Fruit fly (Drosophila melanogaster) whole organism, prepupa: ENCODE measurements around the gene BtbVII.

ENCODE experiments used
- Blimp-1 ChIP-seq: fragments of 200-800 bp; sonication (Bioruptor generic); optimal IDR thresholded peaks from 3 replicates; lab custom pipeline; 2017; ENCODE audit warnings: missing biosample characterization, missing genetic modification characterization, mild to moderate bottlenecking, moderate library complexity, missing genetic modification reagents
- CG10631 ChIP-seq: fragments of 200-800 bp; sonication (Bioruptor generic); optimal IDR thresholded peaks from 2 replicates; lab custom pipeline; 2016; ENCODE audit warnings: missing biosample characterization, missing genetic modification characterization
- CG10669 ChIP-seq: fragments of 200-800 bp; sonication (Bioruptor generic); optimal IDR thresholded peaks from 3 replicates; lab custom pipeline; 2018; ENCODE audit warnings: missing biosample characterization, mild to moderate bottlenecking, missing genetic modification characterization, moderate library complexity
- CG11762 ChIP-seq: fragments of 200-800 bp; sonication (Bioruptor generic); optimal IDR thresholded peaks from 3 replicates; lab custom pipeline; 2016; ENCODE audit warnings: missing biosample characterization, missing genetic modification characterization; ENCODE audit not compliant: insufficient read depth
- CG11902 ChIP-seq: fragments of 200-800 bp; sonication (Bioruptor generic); optimal IDR thresholded peaks from 3 replicates; lab custom pipeline; 2016; ENCODE audit warnings: missing biosample characterization, missing genetic modification characterization
- CG15336 ChIP-seq: fragments of 200-800 bp; sonication (Bioruptor generic); IDR thresholded peaks from 2 replicates; pipeline ENCODE4 v1.3.6; 2022; ENCODE audit warnings: missing biosample characterization, missing genetic modification characterization
- CG1621 ChIP-seq: fragments of 200-800 bp; sonication (Bioruptor generic); optimal IDR thresholded peaks from 3 replicates; lab custom pipeline; 2018; ENCODE audit warnings: missing biosample characterization, mild to moderate bottlenecking, missing genetic modification characterization
- CG16779 ChIP-seq: fragments of 200-800 bp; sonication (Bioruptor generic); optimal IDR thresholded peaks from 3 replicates; lab custom pipeline; 2017; ENCODE audit warnings: missing biosample characterization, mild to moderate bottlenecking, missing genetic modification characterization
- CG3032 ChIP-seq: fragments of 200-800 bp; optimal IDR thresholded peaks from 2 replicates; lab custom pipeline; 2019; ENCODE audit warnings: missing biosample characterization, mild to moderate bottlenecking, missing genetic modification characterization, moderate library complexity
- CG31627 ChIP-seq: fragments of 200-800 bp; sonication (Bioruptor generic); optimal IDR thresholded peaks from 3 replicates; lab custom pipeline; 2016; ENCODE audit warnings: missing biosample characterization, missing genetic modification characterization
- CG32006 ChIP-seq: fragments of 200-800 bp; sonication (Bioruptor generic); optimal IDR thresholded peaks from 3 replicates; lab custom pipeline; 2017; ENCODE audit warnings: missing biosample characterization, mild to moderate bottlenecking, missing genetic modification characterization
- CG34406 ChIP-seq: fragments of 200-800 bp; sonication (Bioruptor generic); optimal IDR thresholded peaks from 3 replicates; lab custom pipeline; 2016; ENCODE audit warnings: missing biosample characterization, missing genetic modification characterization
- CG3919 ChIP-seq: fragments of 200-800 bp; sonication (Bioruptor generic); optimal IDR thresholded peaks from 3 replicates; lab custom pipeline; 2016; ENCODE audit warnings: missing biosample characterization, missing genetic modification characterization
- CG4318 ChIP-seq: fragments of 200-800 bp; sonication (Bioruptor generic); optimal IDR thresholded peaks from 3 replicates; lab custom pipeline; 2017; ENCODE audit warnings: missing biosample characterization, mild to moderate bottlenecking, missing genetic modification characterization
- CG6808 ChIP-seq: fragments of 200-800 bp; sonication (Bioruptor generic); optimal IDR thresholded peaks from 3 replicates; lab custom pipeline; 2017; ENCODE audit warnings: missing biosample characterization, missing genetic modification characterization, mild to moderate bottlenecking, moderate library complexity, missing genetic modification reagents
- CG6854 ChIP-seq: fragments of 200-800 bp; sonication (Bioruptor generic); optimal IDR thresholded peaks from 2 replicates; lab custom pipeline; 2017; ENCODE audit warnings: missing biosample characterization, mild to moderate bottlenecking, missing genetic modification characterization
- CG7368 ChIP-seq: fragments of 200-800 bp; sonication (Bioruptor generic); optimal IDR thresholded peaks from 3 replicates; lab custom pipeline; 2016; ENCODE audit warnings: missing biosample characterization, missing genetic modification characterization
- CG8119 ChIP-seq: fragments of 200-800 bp; sonication (Bioruptor generic); IDR thresholded peaks from 3 replicates; pipeline ENCODE4 v1.3.6; 2022; ENCODE audit warnings: missing biosample characterization, missing genetic modification characterization
- CG8319 ChIP-seq: fragments of 200-800 bp; sonication (Bioruptor generic); optimal IDR thresholded peaks from 3 replicates; lab custom pipeline; 2016; ENCODE audit warnings: missing biosample characterization, missing genetic modification characterization
- CG9139 ChIP-seq: fragments of 200-800 bp; sonication (Bioruptor generic); optimal IDR thresholded peaks from 3 replicates; lab custom pipeline; 2017; ENCODE audit warnings: missing biosample characterization, mild to moderate bottlenecking, missing genetic modification characterization
- Eip75B ChIP-seq: fragments of 200-800 bp; sonication (Bioruptor generic); optimal IDR thresholded peaks from 3 replicates; lab custom pipeline; 2016; ENCODE audit warnings: missing biosample characterization, missing genetic modification characterization
- Eip78C ChIP-seq: fragments of 200-800 bp; sonication (Bioruptor generic); peaks from one replicate; lab custom pipeline; 2016; ENCODE audit warnings: missing biosample characterization, missing genetic modification characterization
- Ets21C ChIP-seq: fragments of 200-800 bp; sonication (Bioruptor generic); optimal IDR thresholded peaks from 3 replicates; lab custom pipeline; 2016; ENCODE audit warnings: missing biosample characterization, missing genetic modification characterization
- Gug ChIP-seq: fragments of 200-800 bp; sonication (Bioruptor generic); IDR thresholded peaks from 2 replicates; pipeline ENCODE4 v1.3.6; 2022; ENCODE audit warnings: missing biosample characterization, missing genetic modification characterization
- Hr39 ChIP-seq: fragments of 200-800 bp; sonication (Bioruptor generic); optimal IDR thresholded peaks from 2 replicates; lab custom pipeline; 2016; ENCODE audit warnings: missing biosample characterization, missing genetic modification characterization
- Hr4 ChIP-seq: fragments of 200-800 bp; sonication (Bioruptor generic); optimal IDR thresholded peaks from 3 replicates; lab custom pipeline; 2016; ENCODE audit warnings: missing biosample characterization, missing genetic modification characterization
- Lpt ChIP-seq: fragments of 200-800 bp; sonication (Bioruptor generic); optimal IDR thresholded peaks from 3 replicates; lab custom pipeline; 2016; ENCODE audit warnings: missing biosample characterization, missing genetic modification characterization
- OdsH ChIP-seq: fragments of 200-800 bp; sonication (Bioruptor generic); optimal IDR thresholded peaks from 3 replicates; lab custom pipeline; 2016; ENCODE audit warnings: missing biosample characterization, missing genetic modification characterization
- Smox ChIP-seq: fragments of 200-800 bp; sonication (Bioruptor generic); optimal IDR thresholded peaks from 3 replicates; lab custom pipeline; 2016; ENCODE audit warnings: missing biosample characterization, missing genetic modification characterization
- Sox102F ChIP-seq: fragments of 200-800 bp; sonication (Bioruptor generic); optimal IDR thresholded peaks from 2 replicates; lab custom pipeline; 2016; ENCODE audit warnings: missing biosample characterization, mild to moderate bottlenecking, missing genetic modification characterization
- Sox14 ChIP-seq: fragments of 200-800 bp; sonication (Bioruptor generic); optimal IDR thresholded peaks from 3 replicates; lab custom pipeline; 2016; ENCODE audit warnings: missing biosample characterization, missing genetic modification characterization
- Sox15 ChIP-seq: fragments of 200-800 bp; sonication (Bioruptor generic); optimal IDR thresholded peaks from 3 replicates; lab custom pipeline; 2016; ENCODE audit warnings: missing biosample characterization, missing genetic modification characterization
- achi ChIP-seq: fragments of 200-800 bp; sonication (Bioruptor generic); optimal IDR thresholded peaks from 3 replicates; lab custom pipeline; 2016; ENCODE audit warnings: missing biosample characterization, missing genetic modification characterization
- acj6 ChIP-seq: fragments of 200-800 bp; sonication (Bioruptor generic); optimal IDR thresholded peaks from 3 replicates; lab custom pipeline; 2016; ENCODE audit warnings: missing biosample characterization, missing genetic modification characterization
- cyc ChIP-seq: fragments of 200-800 bp; sonication (Bioruptor generic); optimal IDR thresholded peaks from 3 replicates; lab custom pipeline; 2016; ENCODE audit warnings: missing biosample characterization, missing genetic modification characterization
- dac ChIP-seq: fragments of 200-800 bp; sonication (Bioruptor generic); optimal IDR thresholded peaks from 2 replicates; lab custom pipeline; 2017; ENCODE audit warnings: missing biosample characterization, mild to moderate bottlenecking, missing genetic modification characterization
- dsx ChIP-seq: fragments of 200-800 bp; optimal IDR thresholded peaks from 3 replicates; lab custom pipeline; 2019; ENCODE audit warnings: missing biosample characterization, mild to moderate bottlenecking, missing genetic modification characterization, moderate library complexity; ENCODE audit not compliant: poor library complexity, severe bottlenecking
- esn ChIP-seq: fragments of 200-800 bp; sonication (Bioruptor generic); optimal IDR thresholded peaks from 2 replicates; lab custom pipeline; 2016; ENCODE audit warnings: missing biosample characterization, mild to moderate bottlenecking, missing genetic modification characterization, moderate library complexity
- fd59A ChIP-seq: fragments of 200-800 bp; sonication (Bioruptor generic); optimal IDR thresholded peaks from 2 replicates; lab custom pipeline; 2017; ENCODE audit warnings: missing biosample characterization, mild to moderate bottlenecking, missing genetic modification characterization, missing genetic modification reagents
- fd85E ChIP-seq: fragments of 200-800 bp; sonication (Bioruptor generic); optimal IDR thresholded peaks from 3 replicates; lab custom pipeline; 2016; ENCODE audit warnings: missing biosample characterization, missing genetic modification characterization
- fkh ChIP-seq: fragments of 200-800 bp; sonication (Bioruptor generic); optimal IDR thresholded peaks from 3 replicates; lab custom pipeline; 2017; ENCODE audit warnings: missing biosample characterization, mild to moderate bottlenecking, missing genetic modification characterization, moderate library complexity
- lz ChIP-seq: fragments of 200-800 bp; sonication (Bioruptor generic); optimal IDR thresholded peaks from 3 replicates; lab custom pipeline; 2016; ENCODE audit warnings: missing biosample characterization, missing genetic modification characterization
- net ChIP-seq: fragments of 200-800 bp; sonication (Bioruptor generic); optimal IDR thresholded peaks from 3 replicates; lab custom pipeline; 2016; ENCODE audit warnings: missing biosample characterization, missing genetic modification characterization
- salr ChIP-seq, 2 experiments: fragments of 200-800 bp; sonication (Bioruptor generic); optimal IDR thresholded peaks; 3 replicates each; lab custom pipeline; 2016 to 2018; ENCODE audit warnings: missing biosample characterization in 2 of 2, missing genetic modification characterization in 2 of 2, mild to moderate bottlenecking in 1 of 2
- spab ChIP-seq: fragments of 200-800 bp; sonication (Bioruptor generic); optimal IDR thresholded peaks from 2 replicates; lab custom pipeline; 2017; ENCODE audit warnings: missing biosample characterization, mild to moderate bottlenecking, missing genetic modification characterization, missing genetic modification reagents
- ss ChIP-seq, 2 experiments: fragments of 200-800 bp; sonication (Bioruptor generic); optimal IDR thresholded peaks; 2 replicates in 1 of 2; 3 replicates in 1 of 2; lab custom pipeline; 2017 to 2018; ENCODE audit warnings: mild to moderate bottlenecking in 2 of 2, missing biosample characterization in 2 of 2, missing genetic modification characterization in 2 of 2, moderate library complexity in 1 of 2
- svp ChIP-seq: fragments of 200-800 bp; sonication (Bioruptor generic); peaks from one replicate; lab custom pipeline; 2016; ENCODE audit warnings: missing biosample characterization, missing genetic modification characterization
- topi ChIP-seq: fragments of 200-800 bp; sonication (Bioruptor generic); optimal IDR thresholded peaks from 3 replicates; lab custom pipeline; 2016; ENCODE audit warnings: missing biosample characterization, missing genetic modification characterization
- vri ChIP-seq: fragments of 200-800 bp; sonication (Bioruptor generic); optimal IDR thresholded peaks from 3 replicates; lab custom pipeline; 2016; ENCODE audit warnings: missing biosample characterization, mild to moderate bottlenecking, missing genetic modification characterization

The BtbVII gene

DNA sequence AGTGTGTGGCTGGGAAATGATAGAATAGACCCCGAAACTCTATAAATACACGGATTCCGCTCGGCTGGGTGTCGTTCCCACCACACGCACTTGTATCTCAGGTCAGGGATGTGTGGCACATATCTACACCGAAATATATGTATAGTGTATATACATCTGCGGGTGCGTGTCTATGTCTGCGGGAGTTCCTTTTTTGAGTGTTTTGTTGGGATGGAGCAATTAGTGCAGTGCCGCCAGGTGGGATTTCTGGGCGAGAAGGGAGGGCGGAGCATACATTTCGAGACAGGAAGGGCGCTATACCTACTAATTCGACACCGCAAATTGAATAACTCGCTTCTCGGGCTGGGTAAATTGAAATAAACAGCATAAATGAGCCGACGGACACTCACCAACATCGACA lies 22.0 kb upstream of the BtbVII start:
- TF ChIP-seq ss (GFP tag; optimal IDR thresholded peaks at IDR 0.05; lab: Kevin White, UChicago) (peak in 1 of 2 experiments; percentile 10), svp (GFP tag; lab: Kevin White, UChicago) (peak; percentile 44), CG4318 (GFP tag; lab: Kevin White, UChicago) (no peak), CG9139 (GFP tag; lab: Kevin White, UChicago) (no peak)

- peak; percentile 44 to 49 for TF ChIP-seq ss (GFP tag; optimal IDR thresholded peaks at IDR 0.05; lab: Kevin White, UChicago)
- peak; percentile 64 for TF ChIP-seq Eip75B (GFP tag; lab: Kevin White, UChicago)
- TF ChIP-seq spab (GFP tag; lab: Kevin White, UChicago) = no peak
- peak; percentile 20; the same call in 1 of the 2 replicates for TF ChIP-seq CG15336 (GFP tag; lab: Robert Waterston, UW)
- TF ChIP-seq OdsH (GFP tag; lab: Kevin White, UChicago) = no peak
- TF ChIP-seq CG34406 (GFP tag; lab: Kevin White, UChicago) = no peak
- peak; percentile 16 for TF ChIP-seq Hr39 (GFP tag; lab: Kevin White, UChicago)
- TF ChIP-seq Hr4 (GFP tag; lab: Kevin White, UChicago) = no peak
- peak; percentile 87 for TF ChIP-seq Eip78C (GFP tag; lab: Kevin White, UChicago)
- no peak for TF ChIP-seq CG32006
- TF ChIP-seq esn (GFP tag; lab: Kevin White, UChicago) = peak; percentile 65
- TF ChIP-seq Sox102F (GFP tag; lab: Kevin White, UChicago) = peak; percentile 53
- no peak for TF ChIP-seq fd59A (GFP tag; lab: Kevin White, UChicago)
- TF ChIP-seq vri (GFP tag; lab: Kevin White, UChicago) = peak; percentile 30
- no peak for TF ChIP-seq Blimp-1 (GFP tag; lab: Kevin White, UChicago)
- TF ChIP-seq Lpt = no peak
- peak in 1 of 2 experiments; percentile 8 for TF ChIP-seq salr (GFP tag; optimal IDR thresholded peaks at IDR 0.05; lab: Kevin White, UChicago)
- TF ChIP-seq Smox = no peak
- TF ChIP-seq dac = peak; percentile 0
- TF ChIP-seq Sox14 (GFP tag; lab: Kevin White, UChicago) = peak; percentile 78
- TF ChIP-seq svp (GFP tag; lab: Kevin White, UChicago) = no peak
- TF ChIP-seq lz = peak; percentile 56
- peak; percentile 88 for TF ChIP-seq CG1621 (tag; lab: Kevin White, UChicago)
- TF ChIP-seq CG10669 (GFP tag; lab: Kevin White, UChicago) = peak; percentile 6
- peak; percentile 72 for TF ChIP-seq dsx
- no peak for TF ChIP-seq CG11902
- peak; percentile 21 for TF ChIP-seq CG3032 (tag; lab: Kevin White, UChicago)
- TF ChIP-seq CG31627 (GFP tag; lab: Kevin White, UChicago) = peak; percentile 27
- no peak for TF ChIP-seq fd85E (GFP tag; lab: Kevin White, UChicago)
- no peak for TF ChIP-seq Gug (GFP tag; lab: Robert Waterston, UW)
- TF ChIP-seq CG3919 (GFP tag; lab: Kevin White, UChicago) = peak; percentile 38
- peak; percentile 38 for TF ChIP-seq fkh
- peak; percentile 54 for TF ChIP-seq CG6854
- no peak for TF ChIP-seq Sox15 (GFP tag; lab: Kevin White, UChicago)
- TF ChIP-seq CG7368 = no peak
- TF ChIP-seq CG16779 (tag; lab: Kevin White, UChicago) = peak; percentile 29
- TF ChIP-seq acj6 (GFP tag; lab: Kevin White, UChicago) = no peak
- TF ChIP-seq CG4318 (GFP tag; lab: Kevin White, UChicago) = no peak
- TF ChIP-seq CG6808 = peak; percentile 6
- TF ChIP-seq net (GFP tag; lab: Kevin White, UChicago) = peak; percentile 39
- TF ChIP-seq topi = peak; percentile 55
- 0 out of 3 replicates have a peak, but pooled peaks have one; percentile 13 for TF ChIP-seq CG8119 (GFP tag; lab: Robert Waterston, UW)
- peak; percentile 32 for TF ChIP-seq cyc (GFP tag; lab: Kevin White, UChicago)
- no peak for TF ChIP-seq CG10631 (GFP tag; lab: Kevin White, UChicago)
- TF ChIP-seq CG11762 = no peak
- TF ChIP-seq achi = no peak
- TF ChIP-seq CG8319 (GFP tag; lab: Kevin White, UChicago) = no peak
- TF ChIP-seq Ets21C (GFP tag; lab: Kevin White, UChicago) = peak; percentile 19
Measured at dm6 chr3L:3127544-3127943, 20.9 kb upstream of the BtbVII start, which contains the start of gene promL. Gene promL (minus strand): TSS chr3L:3127724.
